Worm (Caenorhabditis elegans): ENCODE data around the gene ifb-1.
"Not testable (repeated sequence)": the region's sequence is repeated elsewhere in the genome, so short reads cannot be mapped to it uniquely, and the experiment has no call there.

Gene ifb-1

ce11 chrII:5748395-5748794 is 17.0 kb upstream of the ifb-1 start (continued):
- TF ChIP-seq nhr-237 (tag; optimal IDR thresholded peaks at IDR 0.05): no peak
- no peak for TF ChIP-seq unc-39 (tag; optimal IDR thresholded peaks at IDR 0.05)
- TF ChIP-seq lin-13 (GFP tag; optimal IDR thresholded peaks at IDR 0.05): no peak
- TF ChIP-seq ceh-82 (tag; optimal IDR thresholded peaks at IDR 0.05): no peak

- peak; percentile 36 for TF ChIP-seq crh-2 (tag; optimal IDR thresholded peaks at IDR 0.05)
- peak; percentile 81 for TF ChIP-seq fos-1 (tag; optimal IDR thresholded peaks at IDR 0.05)
- TF ChIP-seq lin-11 (tag; optimal IDR thresholded peaks at IDR 0.05): no peak
Measured at ce11 chrII:5749733-5750238, 15.6 kb upstream of the ifb-1 start, which contains the start of gene ifb-2. ifb-2 (plus strand) TSS chrII:5750188.

ce11 chrII:5751353-5751752 is 14.1 kb upstream of the ifb-1 start:
- TF ChIP-seq nhr-77 (tag; optimal IDR thresholded peaks at IDR 0.05) (no peak), ztf-1 (GFP tag; conservative IDR thresholded peaks at IDR 0.05) (no peak), C34F6.9 (tag; optimal IDR thresholded peaks at IDR 0.05) (no peak), lsy-2 (tag; optimal IDR thresholded peaks at IDR 0.05) (no peak), aly-2 (tag; optimal IDR thresholded peaks at IDR 0.05) (no peak), blmp-1 (tag; optimal IDR thresholded peaks at IDR 0.05; ENCODE audit: insufficient read depth) (no peak), ZK546.5 (tag; optimal IDR thresholded peaks at IDR 0.05) (no peak), nhr-10 (tag; optimal IDR thresholded peaks at IDR 0.05) (no peak), mdl-1 (tag; optimal IDR thresholded peaks at IDR 0.05) (no peak), fos-1 (tag; optimal IDR thresholded peaks at IDR 0.05) (peak; percentile 76), nhr-21 (tag; optimal IDR thresholded peaks at IDR 0.05) (no peak), egl-27 (tag; optimal IDR thresholded peaks at IDR 0.05) (no peak), F13H6.1 (tag; optimal IDR thresholded peaks at IDR 0.05) (no peak), crh-2 (tag; optimal IDR thresholded peaks at IDR 0.05) (peak; percentile 10), nhr-25 (tag; optimal IDR thresholded peaks at IDR 0.05) (no peak), sma-9 (GFP tag; optimal IDR thresholded peaks at IDR 0.05) (peak; percentile 16), sma-9 (tag; optimal IDR thresholded peaks at IDR 0.05) (no peak)

- TF ChIP-seq lsy-2 (tag; optimal IDR thresholded peaks at IDR 0.05) (no peak), nhr-237 (tag; optimal IDR thresholded peaks at IDR 0.05) (no peak), alr-1 (tag; optimal IDR thresholded peaks at IDR 0.05) (no peak), unc-55 (GFP tag; optimal IDR thresholded peaks at IDR 0.05) (no peak), nhr-25 (tag; optimal IDR thresholded peaks at IDR 0.05) (no peak), lin-39 (tag; optimal IDR thresholded peaks at IDR 0.05) (no peak), aly-2 (tag; optimal IDR thresholded peaks at IDR 0.05) (no peak), fos-1 (tag; optimal IDR thresholded peaks at IDR 0.05) (no peak), nhr-23 (tag; optimal IDR thresholded peaks at IDR 0.05) (no peak), nhr-10 (tag; optimal IDR thresholded peaks at IDR 0.05) (no peak), nhr-11 (tag; optimal IDR thresholded peaks at IDR 0.05) (no peak), snpc-4 (tag; optimal IDR thresholded peaks at IDR 0.05) (no peak), ZK546.5 (tag; optimal IDR thresholded peaks at IDR 0.05) (no peak), blmp-1 (tag; optimal IDR thresholded peaks at IDR 0.05; ENCODE audit: insufficient read depth) (no peak)
Measured at ce11 chrII:5754168-5754567, 11.2 kb upstream of the ifb-1 start, which contains the start of gene F10C1.8. F10C1.8 (plus strand) TSS chrII:5754468.

ce11 chrII:5757656-5758055 is 7.8 kb upstream of the ifb-1 start, which contains the start of the genes F10C1.3 and F10C1.23:
F10C1.3 (minus strand) TSS chrII:5757756.
F10C1.23 (plus strand) TSS chrII:5758040.
- TF ChIP-seq lin-11, unc-39, zag-1 (tag; optimal IDR thresholded peaks at IDR 0.05): not testable (repeated sequence)

- TF ChIP-seq nhr-25 (tag; optimal IDR thresholded peaks at IDR 0.05): peak; percentile 0
- peak; percentile 8 for TF ChIP-seq elt-1 (tag; optimal IDR thresholded peaks at IDR 0.05)
- TF ChIP-seq aly-2 (tag; optimal IDR thresholded peaks at IDR 0.05): no peak
- TF ChIP-seq ceh-16 (tag; optimal IDR thresholded peaks at IDR 0.05): peak; percentile 19
- peak; percentile 43 for TF ChIP-seq sma-9 (GFP tag; optimal IDR thresholded peaks at IDR 0.05)
- TF ChIP-seq sma-9 (tag; optimal IDR thresholded peaks at IDR 0.05): no peak
Measured at ce11 chrII:5768274-5768820, 2.9 kb downstream of the ifb-1 start.

Data from whole organism, L2 larva.